Worm (Caenorhabditis elegans) whole organism, midembryonic: ENCODE data around the gene F26A1.9.

Experiments
- T22C8.4 ChIP-seq: fragments of 200-800 bp; sonication (Bioruptor generic); IDR thresholded peaks from 2 replicates; pipeline ENCODE4 v1.3.6; 2022; ENCODE audit warnings: missing genetic modification characterization, missing compliant biosample characterization
- flt-1 ChIP-seq: fragments of 200-800 bp; sonication (Bioruptor generic); IDR thresholded peaks from 2 replicates; pipeline ENCODE4 v1.3.6; 2022; ENCODE audit warnings: missing genetic modification characterization, missing compliant biosample characterization
- klf-2 ChIP-seq: fragments of 200-800 bp; sonication (Bioruptor generic); conservative IDR thresholded peaks from 2 replicates; pipeline ENCODE4 v1.3.6; 2022; ENCODE audit warnings: missing genetic modification reagents, missing genetic modification characterization, missing compliant biosample characterization
- med-1 ChIP-seq: sonication (generic microtip); optimal IDR thresholded peaks from 2 replicates; lab custom pipeline; 2017; ENCODE audit warnings: missing genetic modification characterization, mild to moderate bottlenecking, missing compliant biosample characterization, antibody characterized with exemption, missing genetic modification reagents; ENCODE audit not compliant: insufficient read depth
- ref-1 ChIP-seq: fragments of 200-800 bp; sonication (Bioruptor generic); conservative IDR thresholded peaks from 2 replicates; pipeline ENCODE4 v1.3.6; 2022; ENCODE audit warnings: missing genetic modification reagents, missing genetic modification characterization, missing compliant biosample characterization
- tab-1 ChIP-seq: fragments of 200-800 bp; sonication (Bioruptor generic); IDR thresholded peaks from 2 replicates; pipeline ENCODE4 v1.3.6; 2022; ENCODE audit warnings: missing genetic modification characterization, missing compliant biosample characterization
- ztf-23 ChIP-seq: fragments of 200-800 bp; sonication (Bioruptor generic); IDR thresholded peaks from 2 replicates; pipeline ENCODE4 v1.3.6; 2022; ENCODE audit warnings: missing genetic modification reagents, missing genetic modification characterization, missing compliant biosample characterization
- ztf-29 ChIP-seq: fragments of 200-800 bp; sonication (Bioruptor generic); IDR thresholded peaks from 2 replicates; pipeline ENCODE4 v1.3.6; 2022; ENCODE audit warnings: missing genetic modification reagents, missing genetic modification characterization, missing compliant biosample characterization

DNA sequence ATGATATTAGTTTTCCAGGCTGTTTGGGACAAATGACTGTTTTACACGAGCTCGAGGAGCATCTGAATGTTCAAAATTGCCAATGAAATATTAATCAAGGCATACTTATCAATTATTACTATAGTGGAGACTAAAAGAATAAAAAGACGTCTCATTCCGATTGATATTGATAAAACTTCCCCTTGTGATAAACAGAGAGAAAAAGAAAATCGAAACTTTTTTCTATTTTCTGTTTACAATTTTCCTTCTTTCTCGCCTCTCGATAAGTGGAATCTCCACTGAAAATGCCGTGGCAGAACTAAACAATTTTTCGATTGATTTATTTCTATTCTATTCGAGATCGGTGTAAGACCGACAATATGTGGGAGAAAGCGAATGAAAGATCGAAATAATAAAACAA is 49.5 kb downstream of the F26A1.9 start, which contains the start of gene B0393.9:
- TF ChIP-seq ztf-23, result no peak
- no peak for TF ChIP-seq ref-1 (GFP tag; lab: Robert Waterston, UW)
- TF ChIP-seq tab-1 (GFP tag; lab: Robert Waterston, UW), result no peak
- TF ChIP-seq flt-1 (GFP tag; lab: Robert Waterston, UW), result no peak
- no peak for TF ChIP-seq med-1 (GFP tag; lab: Kevin White, UChicago)
- TF ChIP-seq T22C8.4 (GFP tag; lab: Robert Waterston, UW), result no peak
- no peak for TF ChIP-seq ztf-29 (GFP tag; lab: Robert Waterston, UW)
- TF ChIP-seq klf-2 (GFP tag; lab: Robert Waterston, UW), result no peak
